Worm (Caenorhabditis elegans) whole organism, L1 larva: ENCODE results near the gene wht-6.
"Not testable (repeated sequence)": the region's sequence is repeated elsewhere in the genome, so short reads cannot be mapped to it uniquely, and the experiment has no call there.

Experiments used
- ama-1 ChIP-seq: fragments of 150-350 bp; optimal IDR thresholded peaks from 2 replicates; lab custom pipeline; 2014
- efl-1 ChIP-seq, 4 experiments: fragments of 150-350 bp; optimal IDR thresholded peaks in 3 of 4; peaks in 1 of 4; 1 replicate in 1 of 4; 2 replicates in 3 of 4; lab custom pipeline; 2014; ENCODE audit warnings: missing biosample characterization in 2 of 4, missing genetic modification characterization in 2 of 4, missing genetic modification reagents in 2 of 4
- lin-13 ChIP-seq: fragments of 150-350 bp; optimal IDR thresholded peaks from 2 replicates; lab custom pipeline; 2014; ENCODE audit warnings: missing biosample characterization, missing genetic modification reagents, missing genetic modification characterization
- lir-3 ChIP-seq: sonication (generic microtip); optimal IDR thresholded peaks from 2 replicates; lab custom pipeline; 2016; ENCODE audit warnings: mild to moderate bottlenecking, missing genetic modification characterization, moderate library complexity, missing compliant biosample characterization; ENCODE audit not compliant: poor library complexity
- lsy-2 ChIP-seq, 2 experiments: fragments of 150-350 bp; optimal IDR thresholded peaks; 2 replicates each; lab custom pipeline; 2014; ENCODE audit warnings: missing biosample characterization in 2 of 2, missing genetic modification characterization in 2 of 2
- mab-9 ChIP-seq: fragments of 200-800 bp; sonication (Bioruptor generic); IDR thresholded peaks from 2 replicates; pipeline ENCODE4 v1.3.6; 2022; ENCODE audit warnings: missing genetic modification reagents, missing genetic modification characterization, missing compliant biosample characterization
- mep-1 ChIP-seq: fragments of 150-350 bp; optimal IDR thresholded peaks from 2 replicates; lab custom pipeline; 2014; ENCODE audit warnings: missing biosample characterization, missing genetic modification characterization
- nhr-12 ChIP-seq: sonication (generic microtip); optimal IDR thresholded peaks from 2 replicates; lab custom pipeline; 2017; ENCODE audit warnings: missing biosample characterization, missing genetic modification characterization
- pag-3 ChIP-seq: sonication (generic microtip); optimal IDR thresholded peaks from 2 replicates; lab custom pipeline; 2017; ENCODE audit warnings: missing genetic modification characterization, mild to moderate bottlenecking, missing compliant biosample characterization, antibody characterized with exemption, borderline replicate concordance; ENCODE audit not compliant: insufficient read depth
- unc-30 ChIP-seq: sonication (generic microtip); optimal IDR thresholded peaks from 2 replicates; lab custom pipeline; 2017; ENCODE audit warnings: missing biosample characterization, missing genetic modification characterization
- ztf-11 ChIP-seq, 2 experiments: sonication (generic microtip); optimal IDR thresholded peaks; 2 replicates each; lab custom pipeline; 2016 to 2017; ENCODE audit warnings: missing genetic modification characterization in 2 of 2, missing biosample characterization in 1 of 2, missing compliant biosample characterization in 1 of 2

Gene wht-6

DNA sequence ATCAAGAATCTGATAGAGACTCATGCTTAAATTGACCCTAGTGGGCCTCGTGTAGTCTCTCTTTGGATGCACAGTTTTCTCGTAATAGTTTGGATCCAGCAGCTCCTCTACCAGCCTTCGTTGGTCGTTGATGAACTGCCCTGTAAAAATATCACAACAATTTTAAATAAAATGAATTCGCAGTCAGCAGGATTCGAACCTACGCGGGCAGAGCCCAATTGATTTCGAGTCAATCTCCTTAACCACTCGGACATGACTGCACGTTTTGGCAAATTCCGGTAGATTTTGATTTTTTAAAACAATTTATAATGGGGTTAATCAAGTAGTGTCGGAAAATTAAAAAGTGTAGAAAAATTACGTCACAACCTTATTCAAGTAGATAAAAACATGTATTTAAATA is 42.2 kb downstream of the wht-6 start:
- not testable (repeated sequence) for TF ChIP-seq efl-1 (optimal IDR thresholded peaks at IDR 0.05; lab: Kevin White, UChicago)
- peak in 1 of 2 experiments; percentile 20 for TF ChIP-seq efl-1 (GFP tag; optimal IDR thresholded peaks at IDR 0.05 in 1 of 2; lab: Kevin White, UChicago)

DNA sequence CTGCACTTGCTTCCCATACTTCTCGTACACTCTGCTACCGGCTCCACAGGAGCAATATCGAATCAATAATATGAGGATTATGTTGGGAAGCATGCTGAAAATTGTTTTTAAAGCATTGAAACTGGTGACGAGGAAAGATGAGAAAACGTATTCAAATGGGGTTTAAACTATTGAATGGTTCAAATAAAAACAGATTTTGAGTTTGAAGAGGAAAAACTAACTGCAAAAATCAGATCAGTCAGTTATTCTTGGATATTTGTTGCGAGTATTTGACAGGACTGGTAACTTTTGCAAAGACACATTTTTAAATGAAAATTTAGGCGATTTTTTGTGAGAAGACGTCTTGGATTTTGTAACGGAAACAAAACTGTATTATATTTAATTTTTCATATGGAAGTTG is 43.1 kb downstream of the wht-6 start, which contains the start of gene acr-5:
TSS of gene acr-5 (minus strand) at position 101 of the 400 bp plus-strand sequence.
- TF ChIP-seq pag-3 (tag; lab: Kevin White, UChicago) (no peak), mab-9 (no peak), mep-1 (tag; lab: Kevin White, UChicago) (no peak)

DNA sequence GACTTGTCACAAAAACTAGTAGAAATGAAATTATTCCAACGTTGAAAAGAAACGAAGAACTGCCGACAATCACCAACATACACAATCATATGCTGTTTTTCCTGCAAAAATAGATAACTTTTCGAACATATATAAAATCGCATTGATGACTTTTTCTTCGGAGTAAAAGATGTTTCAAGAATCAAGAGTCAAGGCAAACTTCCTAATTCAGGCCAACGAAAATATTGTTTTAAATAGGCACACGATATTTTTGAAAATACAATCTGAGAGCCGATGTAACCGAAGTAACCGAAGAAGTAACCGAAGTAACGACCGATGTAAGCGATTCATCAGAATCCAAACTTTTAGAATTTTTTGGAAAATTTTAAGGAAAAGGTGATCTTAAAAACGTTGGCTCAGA is 48.4 kb downstream of the wht-6 start, which contains the start of gene C09E7.10:
TSS of gene C09E7.10 (minus strand) at position 101 of the 400 bp plus-strand sequence.
- no peak for TF ChIP-seq lsy-2 (tag; optimal IDR thresholded peaks at IDR 0.05; lab: Kevin White, UChicago)
- TF ChIP-seq unc-30 (tag; lab: Kevin White, UChicago): no peak
- TF ChIP-seq lir-3 (tag; lab: Kevin White, UChicago): no peak
- no peak for TF ChIP-seq ztf-11 (tag; optimal IDR thresholded peaks at IDR 0.05; lab: Kevin White, UChicago)
- no peak for TF ChIP-seq lin-13 (GFP tag; lab: Kevin White, UChicago)
- TF ChIP-seq nhr-12 (tag; lab: Kevin White, UChicago): no peak
- no peak for TF ChIP-seq ama-1
